Worm (Caenorhabditis elegans): Measurements from ENCODE around the gene cct-7.

cct-7 gene

DNA sequence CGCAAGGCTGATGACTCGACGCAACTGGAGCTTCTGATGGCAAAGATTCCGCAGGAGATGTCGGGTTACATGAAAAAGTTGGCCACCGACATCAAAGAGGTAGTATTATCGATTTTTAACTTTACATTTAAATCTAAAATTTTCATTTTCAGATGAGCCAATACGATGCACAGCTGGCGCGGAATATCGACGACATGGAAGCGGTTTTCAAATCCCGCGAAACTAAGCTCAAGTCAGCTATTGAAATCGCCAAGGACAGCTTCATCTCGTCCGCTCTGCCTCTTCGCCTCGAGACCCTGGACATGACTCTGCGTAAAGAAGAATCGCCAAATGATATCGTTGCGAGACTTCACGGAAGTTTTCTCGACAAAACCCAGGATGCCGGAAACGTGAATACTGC is 2.4 kb upstream of the cct-7 start, which contains the start of gene T10B5.3:
T10B5.3 (minus strand) TSS at position 101 of the 400 bp plus-strand sequence.
- TF ChIP-seq ceh-82 (tag; optimal IDR thresholded peaks at IDR 0.05) = no peak
- no peak for TF ChIP-seq mdl-1 (tag; optimal IDR thresholded peaks at IDR 0.05)
- TF ChIP-seq lin-39 (tag; optimal IDR thresholded peaks at IDR 0.05) = no peak
- TF ChIP-seq ztf-11 (tag; optimal IDR thresholded peaks at IDR 0.05) = no peak
- no peak for TF ChIP-seq eor-1 (tag; optimal IDR thresholded peaks at IDR 0.05)
- TF ChIP-seq nhr-25 (tag; optimal IDR thresholded peaks at IDR 0.05) = no peak
- no peak for TF ChIP-seq daf-12 (tag; optimal IDR thresholded peaks at IDR 0.05)
- no peak for TF ChIP-seq fos-1 (tag; optimal IDR thresholded peaks at IDR 0.05)
- TF ChIP-seq lin-15B (tag; optimal IDR thresholded peaks at IDR 0.05) = no peak
- TF ChIP-seq unc-39 (tag; optimal IDR thresholded peaks at IDR 0.05) = no peak
- TF ChIP-seq fkh-2 (tag; optimal IDR thresholded peaks at IDR 0.05) = no peak
- TF ChIP-seq nhr-43 (tag; optimal IDR thresholded peaks at IDR 0.05; ENCODE audit: poor library complexity, severe bottlenecking) = no peak
- TF ChIP-seq nhr-67 (tag; optimal IDR thresholded peaks at IDR 0.05) = no peak
- TF ChIP-seq ceh-28 (tag; optimal IDR thresholded peaks at IDR 0.05) = no peak
- no peak for TF ChIP-seq zag-1 (tag; optimal IDR thresholded peaks at IDR 0.05)
- no peak for TF ChIP-seq sea-2 (GFP tag; optimal IDR thresholded peaks at IDR 0.05)
- no peak for TF ChIP-seq egl-5 (tag; optimal IDR thresholded peaks at IDR 0.05)
- no peak for TF ChIP-seq fkh-10 (GFP tag; optimal IDR thresholded peaks at IDR 0.05)
- no peak for TF ChIP-seq tbx-2 (tag; optimal IDR thresholded peaks at IDR 0.05)

DNA sequence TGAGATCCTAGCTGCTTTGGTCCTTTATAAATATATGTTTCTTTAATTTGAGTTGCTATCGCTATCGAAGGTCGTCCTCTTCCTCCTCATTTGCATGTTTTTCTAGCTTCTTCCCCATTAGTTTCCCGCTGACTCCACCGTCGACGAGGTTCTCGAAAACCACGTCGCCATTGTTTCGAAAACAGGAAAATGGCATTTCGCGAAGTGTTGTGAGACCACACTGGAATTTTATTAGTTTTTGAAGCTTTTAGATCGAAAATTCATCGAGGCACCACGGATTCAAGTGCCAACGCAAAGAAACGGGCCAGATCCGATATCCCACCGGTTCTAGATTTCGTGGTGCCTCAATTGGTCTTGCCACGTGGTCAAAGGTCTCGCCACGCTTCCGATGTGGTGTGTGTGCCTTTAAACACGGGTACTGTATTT is 1.5 kb upstream of the cct-7 start:
- TF ChIP-seq fkh-2 (tag; optimal IDR thresholded peaks at IDR 0.05) (no peak), nhr-237 (tag; optimal IDR thresholded peaks at IDR 0.05) (no peak), elt-3 (tag; optimal IDR thresholded peaks at IDR 0.05) (no peak), nfya-1 (tag; optimal IDR thresholded peaks at IDR 0.05; ENCODE audit: insufficient read depth) (no peak), pqm-1 (tag; optimal IDR thresholded peaks at IDR 0.05) (no peak)

DNA sequence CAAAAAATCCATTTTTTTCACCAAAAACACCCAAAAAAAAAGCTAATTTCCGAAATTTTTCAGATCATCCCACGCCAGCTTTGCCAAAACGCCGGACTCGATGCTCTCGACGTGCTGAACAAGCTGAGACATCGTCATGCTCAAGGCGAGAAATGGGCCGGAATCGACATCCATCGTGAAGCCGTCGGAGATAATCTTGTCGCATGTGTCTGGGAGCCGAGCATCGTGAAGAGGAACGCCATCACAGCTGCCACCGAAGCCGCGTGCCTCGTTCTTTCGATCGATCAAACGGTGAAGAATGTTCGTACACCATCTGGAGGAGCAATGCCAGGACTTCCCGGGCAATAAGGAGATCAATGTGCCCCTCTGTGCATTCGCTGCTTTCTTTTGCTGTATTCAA is 2.8 kb downstream of the cct-7 start:
- TF ChIP-seq nhr-28 (tag; optimal IDR thresholded peaks at IDR 0.05) = no peak
- no peak for TF ChIP-seq tbx-2 (tag; optimal IDR thresholded peaks at IDR 0.05)
- TF ChIP-seq lin-15B (tag; optimal IDR thresholded peaks at IDR 0.05) = no peak
- TF ChIP-seq ceh-82 (tag; optimal IDR thresholded peaks at IDR 0.05) = no peak
- TF ChIP-seq elt-2 (tag; optimal IDR thresholded peaks at IDR 0.05) = no peak
- no peak for TF ChIP-seq zag-1 (tag; optimal IDR thresholded peaks at IDR 0.05)
- no peak for TF ChIP-seq elt-1 (tag; optimal IDR thresholded peaks at IDR 0.05)
- no peak for TF ChIP-seq nhr-23 (tag; optimal IDR thresholded peaks at IDR 0.05)
- no peak for TF ChIP-seq ztf-11 (tag; optimal IDR thresholded peaks at IDR 0.05)
- TF ChIP-seq ceh-28 (tag; optimal IDR thresholded peaks at IDR 0.05) = no peak
- no peak for TF ChIP-seq egl-27 (tag; optimal IDR thresholded peaks at IDR 0.05)
- no peak for TF ChIP-seq ztf-4 (tag; optimal IDR thresholded peaks at IDR 0.05)
- no peak for TF ChIP-seq ama-1 (optimal IDR thresholded peaks at IDR 0.05)

- no peak for TF ChIP-seq unc-39 (tag; optimal IDR thresholded peaks at IDR 0.05)
- no peak for TF ChIP-seq aly-2 (tag; optimal IDR thresholded peaks at IDR 0.05)
- TF ChIP-seq pha-4 (tag; optimal IDR thresholded peaks at IDR 0.05) = peak; percentile 10
- no peak for TF ChIP-seq snpc-4 (tag; optimal IDR thresholded peaks at IDR 0.05)
- TF ChIP-seq egl-5 (tag; optimal IDR thresholded peaks at IDR 0.05) = no peak
- no peak for TF ChIP-seq jun-1 (tag; optimal IDR thresholded peaks at IDR 0.05)
- TF ChIP-seq sea-2 (GFP tag; optimal IDR thresholded peaks at IDR 0.05) = no peak
- TF ChIP-seq ceh-28 (tag; optimal IDR thresholded peaks at IDR 0.05) = no peak
- no peak for TF ChIP-seq ceh-82 (tag; optimal IDR thresholded peaks at IDR 0.05)
- TF ChIP-seq ZK546.5 (tag; optimal IDR thresholded peaks at IDR 0.05) = no peak
- peak; percentile 75 for TF ChIP-seq ama-1 (optimal IDR thresholded peaks at IDR 0.05)
- no peak for TF ChIP-seq nhr-23 (tag; optimal IDR thresholded peaks at IDR 0.05)
- TF ChIP-seq ztf-11 (tag; optimal IDR thresholded peaks at IDR 0.05) = no peak
- TF ChIP-seq lin-39 (tag; optimal IDR thresholded peaks at IDR 0.05) = no peak
- TF ChIP-seq daf-12 (tag; optimal IDR thresholded peaks at IDR 0.05) = no peak
- peak; percentile 33 for TF ChIP-seq elt-2 (tag; optimal IDR thresholded peaks at IDR 0.05)
- TF ChIP-seq nhr-11 (tag; optimal IDR thresholded peaks at IDR 0.05) = no peak
- no peak for TF ChIP-seq egl-27 (tag; optimal IDR thresholded peaks at IDR 0.05)
- TF ChIP-seq fkh-2 (tag; optimal IDR thresholded peaks at IDR 0.05) = no peak
- no peak for TF ChIP-seq tbx-2 (tag; optimal IDR thresholded peaks at IDR 0.05)
- TF ChIP-seq nhr-28 (tag; optimal IDR thresholded peaks at IDR 0.05) = no peak
- no peak for TF ChIP-seq hmg-11 (tag; optimal IDR thresholded peaks at IDR 0.05)
- TF ChIP-seq lsy-12 (tag; optimal IDR thresholded peaks at IDR 0.05) = peak; percentile 84
- no peak for TF ChIP-seq fkh-10 (GFP tag; optimal IDR thresholded peaks at IDR 0.05)
- TF ChIP-seq nhr-43 (tag; optimal IDR thresholded peaks at IDR 0.05; ENCODE audit: poor library complexity, severe bottlenecking) = no peak
- TF ChIP-seq unc-62 (GFP tag; optimal IDR thresholded peaks at IDR 0.05) = no peak
- TF ChIP-seq ztf-4 (tag; optimal IDR thresholded peaks at IDR 0.05) = peak; percentile 74
- no peak for TF ChIP-seq nhr-25 (tag; optimal IDR thresholded peaks at IDR 0.05)
- TF ChIP-seq lin-15B (tag; optimal IDR thresholded peaks at IDR 0.05) = peak; percentile 0
- no peak for TF ChIP-seq ceh-16 (tag; optimal IDR thresholded peaks at IDR 0.05)
These were observed 3.5 kb downstream of the cct-7 start for ce11 chrV:1875497-1875988.
